Fruit fly (Drosophila melanogaster) whole organism, embryonic: ENCODE results near the gene CG44476.

Experiments used
- CG10147 ChIP-seq: fragments of 200-800 bp; sonication (Bioruptor generic); optimal IDR thresholded peaks from 2 replicates; lab custom pipeline; 2019; ENCODE audit warnings: missing biosample characterization, mild to moderate bottlenecking, missing genetic modification characterization, moderate library complexity
- CG10959 ChIP-seq: fragments of 200-800 bp; sonication (Bioruptor generic); IDR thresholded peaks from 2 replicates; pipeline ENCODE4 v1.3.6; 2022; ENCODE audit warnings: missing biosample characterization, missing genetic modification characterization
- CG11093 ChIP-seq: fragments of 200-800 bp; sonication (Bioruptor generic); IDR thresholded peaks from 3 replicates; pipeline ENCODE4 v1.3.6; 2022; ENCODE audit warnings: missing biosample characterization, missing genetic modification characterization
- CG1529 ChIP-seq: fragments of 200-800 bp; sonication (Bioruptor generic); optimal IDR thresholded peaks from 3 replicates; lab custom pipeline; 2018; ENCODE audit warnings: missing biosample characterization, missing genetic modification characterization
- CG15696 ChIP-seq: fragments of 200-800 bp; sonication (Bioruptor generic); optimal IDR thresholded peaks from 2 replicates; lab custom pipeline; 2019; ENCODE audit warnings: missing biosample characterization, mild to moderate bottlenecking, missing genetic modification characterization, moderate library complexity
- CG16813 ChIP-seq: fragments of 200-800 bp; sonication (Bioruptor generic); IDR thresholded peaks from 3 replicates; pipeline ENCODE4 v1.3.6; 2022; ENCODE audit warnings: missing biosample characterization, missing genetic modification characterization; ENCODE audit not compliant: partially characterized antibody
- CG17568 ChIP-seq: fragments of 200-800 bp; sonication (Bioruptor generic); optimal IDR thresholded peaks from 2 replicates; lab custom pipeline; 2018; ENCODE audit warnings: missing biosample characterization, mild to moderate bottlenecking, missing genetic modification characterization, moderate library complexity
- CG17829 ChIP-seq: fragments of 200-800 bp; optimal IDR thresholded peaks from 2 replicates; lab custom pipeline; 2019; ENCODE audit warnings: missing biosample characterization, mild to moderate bottlenecking, missing genetic modification characterization, moderate library complexity
- CG30431 ChIP-seq: fragments of 200-800 bp; sonication (Bioruptor generic); optimal IDR thresholded peaks from 2 replicates; lab custom pipeline; 2017; ENCODE audit warnings: missing biosample characterization, missing genetic modification characterization
- CG31224 ChIP-seq: fragments of 200-800 bp; sonication (Bioruptor generic); IDR thresholded peaks from 2 replicates; pipeline ENCODE4 v1.3.6; 2022; ENCODE audit warnings: missing biosample characterization, missing genetic modification characterization
- CG3995 ChIP-seq: fragments of 200-800 bp; sonication (Bioruptor generic); optimal IDR thresholded peaks from 3 replicates; lab custom pipeline; 2016; ENCODE audit warnings: missing biosample characterization, missing genetic modification characterization
- CG4854 ChIP-seq: fragments of 200-800 bp; sonication (Bioruptor generic); optimal IDR thresholded peaks from 2 replicates; lab custom pipeline; 2016; ENCODE audit warnings: missing biosample characterization, missing genetic modification characterization, inconsistent platforms
- CG5953 ChIP-seq: fragments of 200-800 bp; sonication (Bioruptor generic); IDR thresholded peaks from 2 replicates; pipeline ENCODE4 v1.3.6; 2022; ENCODE audit warnings: missing biosample characterization, missing genetic modification characterization
- CG7928 ChIP-seq: fragments of 200-800 bp; sonication (Bioruptor generic); optimal IDR thresholded peaks from 2 replicates; lab custom pipeline; 2017; ENCODE audit warnings: missing biosample characterization, mild to moderate bottlenecking, missing genetic modification characterization
- CG9215 ChIP-seq: fragments of 200-800 bp; sonication (Bioruptor generic); IDR thresholded peaks from 2 replicates; pipeline ENCODE4 v1.3.6; 2022; ENCODE audit warnings: missing biosample characterization, missing genetic modification characterization
- CG9932 ChIP-seq: fragments of 200-800 bp; sonication (Bioruptor generic); IDR thresholded peaks from 2 replicates; pipeline ENCODE4 v1.3.6; 2022; ENCODE audit warnings: missing biosample characterization, missing genetic modification characterization
- D19A ChIP-seq: fragments of 200-800 bp; optimal IDR thresholded peaks from 3 replicates; lab custom pipeline; 2019; ENCODE audit warnings: missing biosample characterization, mild to moderate bottlenecking, missing genetic modification characterization, moderate library complexity
- Doc3 ChIP-seq: fragments of 200-800 bp; sonication (Bioruptor generic); IDR thresholded peaks from 3 replicates; pipeline ENCODE4 v1.3.6; 2022; ENCODE audit warnings: missing biosample characterization, missing genetic modification characterization; ENCODE audit not compliant: partially characterized antibody
- MESR4 ChIP-seq: fragments of 200-800 bp; sonication (Bioruptor generic); optimal IDR thresholded peaks from 2 replicates; lab custom pipeline; 2018; ENCODE audit warnings: missing biosample characterization, mild to moderate bottlenecking, missing genetic modification characterization, moderate library complexity
- Max ChIP-seq: fragments of 200-800 bp; sonication (Bioruptor generic); optimal IDR thresholded peaks from 2 replicates; lab custom pipeline; 2016; ENCODE audit warnings: missing biosample characterization, mild to moderate bottlenecking, missing genetic modification characterization
- Optix ChIP-seq: fragments of 200-800 bp; sonication (Bioruptor generic); IDR thresholded peaks from 3 replicates; pipeline ENCODE4 v1.3.6; 2022; ENCODE audit warnings: missing biosample characterization, missing genetic modification characterization
- PHDP ChIP-seq: fragments of 200-800 bp; sonication (Bioruptor generic); optimal IDR thresholded peaks from 3 replicates; lab custom pipeline; 2018; ENCODE audit warnings: missing biosample characterization, mild to moderate bottlenecking, missing genetic modification characterization, moderate library complexity
- Scr ChIP-seq: fragments of 200-800 bp; sonication (Bioruptor generic); IDR thresholded peaks from 2 replicates; pipeline ENCODE4 v1.3.6; 2022; ENCODE audit warnings: missing biosample characterization, missing genetic modification characterization; ENCODE audit not compliant: partially characterized antibody
- amos ChIP-seq: fragments of 200-800 bp; sonication (Bioruptor generic); IDR thresholded peaks from 2 replicates; pipeline ENCODE4 v1.3.6; 2022; ENCODE audit warnings: missing biosample characterization, missing genetic modification characterization; ENCODE audit not compliant: partially characterized antibody
- ato ChIP-seq: fragments of 200-800 bp; sonication (Bioruptor generic); IDR thresholded peaks from 2 replicates; pipeline ENCODE4 v1.3.6; 2022; ENCODE audit warnings: missing biosample characterization, missing genetic modification characterization; ENCODE audit not compliant: partially characterized antibody
- bcd ChIP-seq: fragments of 200-800 bp; sonication (Bioruptor generic); optimal IDR thresholded peaks from 2 replicates; lab custom pipeline; 2017; ENCODE audit warnings: missing biosample characterization, mild to moderate bottlenecking, missing genetic modification characterization
- br ChIP-seq: fragments of >200 bp; optimal IDR thresholded peaks from 2 replicates; lab custom pipeline; 2017
- cato ChIP-seq: fragments of 200-800 bp; sonication (Bioruptor generic); optimal IDR thresholded peaks from 2 replicates; lab custom pipeline; 2016; ENCODE audit warnings: missing biosample characterization, missing genetic modification characterization, borderline replicate concordance
- chif ChIP-seq, 2 experiments: fragments of 200-800 bp; sonication (Bioruptor generic); optimal IDR thresholded peaks; 3 replicates each; lab custom pipeline; 2016; ENCODE audit warnings: missing biosample characterization in 2 of 2, missing genetic modification characterization in 2 of 2
- ci ChIP-seq: fragments of 200-800 bp; sonication (Bioruptor generic); IDR thresholded peaks from 3 replicates; pipeline ENCODE4 v1.3.6; 2022; ENCODE audit warnings: missing biosample characterization, missing genetic modification characterization
- dati ChIP-seq: fragments of 200-800 bp; sonication (Bioruptor generic); IDR thresholded peaks from 2 replicates; pipeline ENCODE4 v1.3.6; 2022; ENCODE audit warnings: missing biosample characterization, missing genetic modification characterization
- dmrt11E ChIP-seq: fragments of 200-800 bp; sonication (Bioruptor generic); optimal IDR thresholded peaks from 3 replicates; lab custom pipeline; 2018; ENCODE audit warnings: missing biosample characterization, mild to moderate bottlenecking, missing genetic modification characterization, moderate library complexity
- emc ChIP-seq: fragments of 200-800 bp; sonication (Bioruptor generic); optimal IDR thresholded peaks from 2 replicates; lab custom pipeline; 2016; ENCODE audit warnings: missing biosample characterization, missing genetic modification characterization
- ewg ChIP-seq: fragments of 200-800 bp; sonication (Bioruptor generic); optimal IDR thresholded peaks from 3 replicates; lab custom pipeline; 2017; ENCODE audit warnings: mild to moderate bottlenecking, missing biosample characterization, missing genetic modification reagents, missing genetic modification characterization
- grau ChIP-seq: fragments of 200-800 bp; optimal IDR thresholded peaks from 3 replicates; lab custom pipeline; 2019; ENCODE audit warnings: missing biosample characterization, mild to moderate bottlenecking, missing genetic modification characterization, moderate library complexity
- gsb-n ChIP-seq: fragments of 200-800 bp; sonication (Bioruptor generic); optimal IDR thresholded peaks from 3 replicates; lab custom pipeline; 2018; ENCODE audit warnings: missing biosample characterization, mild to moderate bottlenecking, missing genetic modification characterization
- h ChIP-seq: fragments of >200 bp; optimal IDR thresholded peaks from 2 replicates; lab custom pipeline; 2017
- jigr1 ChIP-seq: fragments of 200-800 bp; sonication (Bioruptor generic); IDR thresholded peaks from 3 replicates; pipeline ENCODE4 v1.3.6; 2022; ENCODE audit warnings: missing biosample characterization, missing genetic modification characterization
- ken ChIP-seq: fragments of 200-800 bp; sonication (Bioruptor generic); IDR thresholded peaks from 3 replicates; pipeline ENCODE4 v1.3.6; 2022; ENCODE audit warnings: missing biosample characterization, missing genetic modification characterization
- lmd ChIP-seq: fragments of 200-800 bp; sonication (Bioruptor generic); IDR thresholded peaks from 2 replicates; pipeline ENCODE4 v1.3.6; 2022; ENCODE audit warnings: missing biosample characterization, missing genetic modification characterization
- lola ChIP-seq, 3 experiments: fragments of >200 bp in 2 of 3; fragments of 200-800 bp in 1 of 3; sonication (Bioruptor generic) in 1 of 3; optimal IDR thresholded peaks; 2 replicates each; lab custom pipeline; 2017 to 2019; ENCODE audit warnings: missing biosample characterization in 3 of 3, missing genetic modification characterization in 3 of 3, mild to moderate bottlenecking in 1 of 3, moderate library complexity in 1 of 3
- phol ChIP-seq: fragments of 200-800 bp; sonication (Bioruptor generic); optimal IDR thresholded peaks from 3 replicates; lab custom pipeline; 2018; ENCODE audit warnings: missing biosample characterization, mild to moderate bottlenecking, missing genetic modification characterization, moderate library complexity
- pum ChIP-seq: fragments of 200-800 bp; sonication (Bioruptor generic); optimal IDR thresholded peaks from 2 replicates; lab custom pipeline; 2016; ENCODE audit warnings: missing biosample characterization, missing genetic modification characterization
- repo ChIP-seq: fragments of 200-800 bp; sonication (Bioruptor generic); optimal IDR thresholded peaks from 2 replicates; lab custom pipeline; 2016; ENCODE audit warnings: missing biosample characterization, missing genetic modification characterization
- row ChIP-seq: fragments of 200-800 bp; sonication (Bioruptor generic); IDR thresholded peaks from 3 replicates; pipeline ENCODE4 v1.3.6; 2022; ENCODE audit warnings: missing biosample characterization, missing genetic modification characterization
- salm ChIP-seq: fragments of 200-800 bp; sonication (Bioruptor generic); optimal IDR thresholded peaks from 2 replicates; lab custom pipeline; 2018; ENCODE audit warnings: missing biosample characterization, mild to moderate bottlenecking, missing genetic modification characterization
- sna ChIP-seq: fragments of 200-800 bp; sonication (Bioruptor generic); IDR thresholded peaks from 2 replicates; pipeline ENCODE4 v1.3.6; 2022; ENCODE audit warnings: missing biosample characterization, missing genetic modification characterization; ENCODE audit not compliant: partially characterized antibody
- stc ChIP-seq: fragments of 200-800 bp; sonication (Bioruptor generic); IDR thresholded peaks from 2 replicates; pipeline ENCODE4 v1.3.6; 2022; ENCODE audit warnings: missing biosample characterization, missing genetic modification characterization
- unpg ChIP-seq: fragments of 200-800 bp; sonication (Bioruptor generic); optimal IDR thresholded peaks from 3 replicates; lab custom pipeline; 2018; ENCODE audit warnings: missing biosample characterization, mild to moderate bottlenecking, missing genetic modification characterization, moderate library complexity

The CG44476 gene

DNA sequence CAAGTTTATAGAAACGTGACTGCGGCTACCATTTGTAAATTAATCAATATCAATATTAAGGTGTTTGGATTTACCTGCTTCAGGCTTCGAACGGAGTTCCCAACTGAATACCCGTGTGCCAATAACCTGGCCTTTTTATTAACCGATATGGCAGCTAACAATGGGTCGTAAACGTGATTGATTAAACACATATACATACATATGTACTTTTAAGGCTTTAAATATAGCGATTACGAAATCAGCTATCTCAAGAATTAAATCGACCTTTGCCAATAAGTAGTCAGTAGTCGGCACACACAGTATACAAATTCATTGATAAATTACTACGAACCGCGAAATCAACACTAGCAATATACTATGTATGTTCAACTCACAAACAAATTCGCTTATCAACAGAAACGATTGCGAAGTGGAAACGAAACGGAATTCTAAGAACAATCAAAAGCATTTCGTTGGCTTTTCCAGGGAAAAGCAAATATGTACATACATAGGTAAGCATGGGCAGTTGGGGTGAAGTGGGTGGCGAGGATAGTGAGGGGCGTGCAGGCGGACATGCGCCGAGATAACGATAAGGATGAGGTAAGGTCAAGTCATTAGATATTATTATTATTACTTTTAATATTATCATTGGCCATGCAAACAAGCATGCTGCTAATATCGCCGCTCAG, 35.7 kb upstream of the CG44476 start (continued):
- TF ChIP-seq unpg (GFP tag; lab: Kevin White, UChicago) (peak; percentile 41), CG1529 (peak; percentile 68), lola (GFP tag; optimal IDR thresholded peaks at IDR 0.05; lab: Kevin White, UChicago) (peak in 1 of 3 experiments; percentile 52), gsb-n (tag; lab: Kevin White, UChicago) (peak; percentile 63), CG5953 (GFP tag; lab: Robert Waterston, UW) (peak; percentile 67; the same call in 1 of the 2 replicates), CG10959 (0 out of 2 replicates have a peak, but pooled peaks have one; percentile 38), salm (tag; lab: Kevin White, UChicago) (peak; percentile 64), Scr (GFP tag; lab: Robert Waterston, UW) (no peak), bcd (GFP tag; lab: Kevin White, UChicago) (peak; percentile 51), Max (no peak), grau (tag; lab: Kevin White, UChicago) (peak; percentile 43), ewg (GFP tag; lab: Kevin White, UChicago) (peak; percentile 49), pum (peak; percentile 25), h (lab: Kevin White, UChicago) (no peak), PHDP (tag; lab: Kevin White, UChicago) (peak; percentile 76), CG30431 (no peak), phol (tag; lab: Kevin White, UChicago) (no peak), Optix (GFP tag; lab: Robert Waterston, UW) (peak; percentile 41; the same call in 1 of the 3 replicates), br (lab: Kevin White, UChicago) (no peak), amos (GFP tag; lab: Robert Waterston, UW) (no peak; the same call in 1 of the 2 replicates), MESR4 (peak; percentile 14), CG17568 (peak; percentile 88), chif (GFP tag; optimal IDR thresholded peaks at IDR 0.05; lab: Kevin White, UChicago) (peak in 1 of 2 experiments; percentile 74), CG31224 (0 out of 2 replicates have a peak, but pooled peaks have one; percentile 7), CG3995 (GFP tag; lab: Kevin White, UChicago) (peak; percentile 11), CG17829 (tag; lab: Kevin White, UChicago) (peak; percentile 16), jigr1 (no peak), ken (peak; percentile 37; the same call in 1 of the 3 replicates), row (no peak), lmd (GFP tag; lab: Robert Waterston, UW) (peak; percentile 6; the same call in 1 of the 2 replicates), sna (no peak), Doc3 (GFP tag; lab: Robert Waterston, UW) (no peak), dmrt11E (tag; lab: Kevin White, UChicago) (peak; percentile 63), stc (peak; percentile 49; the same call in 1 of the 2 replicates), CG4854 (GFP tag; lab: Kevin White, UChicago) (peak; percentile 19), CG11093 (GFP tag; lab: Robert Waterston, UW) (no peak), CG15696 (tag; lab: Kevin White, UChicago) (peak; percentile 52), emc (GFP tag; lab: Kevin White, UChicago) (no peak), CG16813 (GFP tag; lab: Robert Waterston, UW) (no peak), repo (GFP tag; lab: Kevin White, UChicago) (peak; percentile 42), CG7928 (GFP tag; lab: Kevin White, UChicago) (peak; percentile 14), ato (GFP tag; lab: Robert Waterston, UW) (no peak), ci (GFP tag; lab: Robert Waterston, UW) (peak; percentile 87), cato (GFP tag; lab: Kevin White, UChicago) (no peak), D19A (peak; percentile 7), CG9932 (GFP tag; lab: Robert Waterston, UW) (0 out of 2 replicates have a peak, but pooled peaks have one; percentile 32), CG10147 (GFP tag; lab: Kevin White, UChicago) (peak; percentile 54), CG9215 (GFP tag; lab: Robert Waterston, UW) (no peak), dati (GFP tag; lab: Robert Waterston, UW) (no peak)
